Worm (Caenorhabditis elegans) whole organism, mixed stage, embryonic: ENCODE results near the gene K09B11.5.

ENCODE experiments used
- M03D4.4 ChIP-seq: sonication (generic microtip); optimal IDR thresholded peaks from 2 replicates; lab custom pipeline; 2017; ENCODE audit warnings: mild to moderate bottlenecking, missing genetic modification characterization, missing compliant biosample characterization
- bed-3 ChIP-seq: fragments of 200-800 bp; sonication (Bioruptor generic); optimal IDR thresholded peaks from 3 replicates; lab custom pipeline; 2018; ENCODE audit warnings: mild to moderate bottlenecking, missing genetic modification characterization, moderate library complexity, missing compliant biosample characterization
- blmp-1 ChIP-seq: fragments of 150-350 bp; optimal IDR thresholded peaks from 2 replicates; lab custom pipeline; 2014; ENCODE audit warnings: missing biosample characterization, missing genetic modification characterization
- ceh-39 ChIP-seq: fragments of 150-350 bp; optimal IDR thresholded peaks from 2 replicates; lab custom pipeline; 2014; ENCODE audit warnings: missing biosample characterization, missing genetic modification characterization
- ceh-43 ChIP-seq: fragments of 200-800 bp; sonication (Bioruptor generic); optimal IDR thresholded peaks from 2 replicates; lab custom pipeline; 2018; ENCODE audit warnings: mild to moderate bottlenecking, missing genetic modification characterization, moderate library complexity, missing compliant biosample characterization
- ceh-83 ChIP-seq: fragments of 200-800 bp; sonication (Bioruptor generic); optimal IDR thresholded peaks from 2 replicates; lab custom pipeline; 2018; ENCODE audit warnings: mild to moderate bottlenecking, missing genetic modification characterization, missing compliant biosample characterization
- ces-1 ChIP-seq: fragments of 150-350 bp; optimal IDR thresholded peaks from 2 replicates; lab custom pipeline; 2014; ENCODE audit warnings: missing biosample characterization, missing genetic modification reagents, missing genetic modification characterization
- cnd-1 ChIP-seq: fragments of 200-800 bp; sonication (Bioruptor generic); optimal IDR thresholded peaks from 2 replicates; lab custom pipeline; 2018; ENCODE audit warnings: mild to moderate bottlenecking, missing genetic modification characterization, missing compliant biosample characterization
- drap-1 ChIP-seq: fragments of 200-800 bp; sonication (Bioruptor generic); optimal IDR thresholded peaks from 3 replicates; lab custom pipeline; 2018; ENCODE audit warnings: mild to moderate bottlenecking, missing genetic modification characterization, missing compliant biosample characterization
- elt-1 ChIP-seq: sonication (generic microtip); optimal IDR thresholded peaks from 2 replicates; lab custom pipeline; 2017; ENCODE audit warnings: missing genetic modification characterization, mild to moderate bottlenecking, missing compliant biosample characterization, antibody characterized with exemption, moderate library complexity, borderline replicate concordance; ENCODE audit not compliant: insufficient read depth
- elt-3 ChIP-seq: fragments of 150-350 bp; optimal IDR thresholded peaks from 2 replicates; lab custom pipeline; 2014; ENCODE audit warnings: missing biosample characterization, missing genetic modification characterization
- flh-1 ChIP-seq: fragments of 200-800 bp; sonication (Bioruptor generic); optimal IDR thresholded peaks from 2 replicates; lab custom pipeline; 2018; ENCODE audit warnings: mild to moderate bottlenecking, missing genetic modification characterization, moderate library complexity, missing compliant biosample characterization
- ham-2 ChIP-seq: fragments of 200-800 bp; sonication (Bioruptor generic); optimal IDR thresholded peaks from 2 replicates; lab custom pipeline; 2018; ENCODE audit warnings: mild to moderate bottlenecking, missing genetic modification characterization, missing compliant biosample characterization
- hlh-1 ChIP-seq: fragments of 150-350 bp; optimal IDR thresholded peaks from 2 replicates; lab custom pipeline; 2014; ENCODE audit warnings: missing biosample characterization, missing genetic modification reagents, missing genetic modification characterization
- lin-13 ChIP-seq: fragments of 150-350 bp; optimal IDR thresholded peaks from 2 replicates; lab custom pipeline; 2014; ENCODE audit warnings: missing biosample characterization, missing genetic modification characterization
- lin-32 ChIP-seq: fragments of 200-800 bp; sonication (Bioruptor generic); optimal IDR thresholded peaks from 2 replicates; lab custom pipeline; 2018; ENCODE audit warnings: mild to moderate bottlenecking, missing genetic modification characterization, missing compliant biosample characterization
- lsy-2 ChIP-seq: fragments of 150-350 bp; optimal IDR thresholded peaks from 2 replicates; lab custom pipeline; 2014; ENCODE audit warnings: missing biosample characterization, missing genetic modification characterization
- mab-5 ChIP-seq: fragments of 150-350 bp; optimal IDR thresholded peaks from 2 replicates; lab custom pipeline; 2014; ENCODE audit warnings: missing biosample characterization, missing genetic modification characterization
- mep-1 ChIP-seq: fragments of 150-350 bp; optimal IDR thresholded peaks from 2 replicates; lab custom pipeline; 2017; ENCODE audit warnings: missing biosample characterization, missing genetic modification reagents, missing genetic modification characterization, inconsistent platforms
- mls-2 ChIP-seq: sonication (generic microtip); optimal IDR thresholded peaks from 2 replicates; lab custom pipeline; 2016; ENCODE audit warnings: mild to moderate bottlenecking, missing genetic modification characterization, moderate library complexity, missing compliant biosample characterization
- nhr-12 ChIP-seq: fragments of 150-350 bp; optimal IDR thresholded peaks from 2 replicates; lab custom pipeline; 2014; ENCODE audit warnings: missing biosample characterization, missing genetic modification characterization
- nhr-2 ChIP-seq: fragments of 150-350 bp; optimal IDR thresholded peaks from 2 replicates; lab custom pipeline; 2014; ENCODE audit warnings: missing biosample characterization, missing genetic modification characterization
- nhr-237 ChIP-seq: fragments of 150-350 bp; optimal IDR thresholded peaks from 2 replicates; lab custom pipeline; 2014; ENCODE audit warnings: missing biosample characterization, missing genetic modification characterization
- nhr-28 ChIP-seq: fragments of 150-350 bp; optimal IDR thresholded peaks from 2 replicates; lab custom pipeline; 2014; ENCODE audit warnings: missing biosample characterization, missing genetic modification characterization
- nhr-76 ChIP-seq: sonication (generic microtip); optimal IDR thresholded peaks from 2 replicates; lab custom pipeline; 2017; ENCODE audit warnings: missing biosample characterization, missing genetic modification characterization
- pha-4 ChIP-seq: fragments of 150-350 bp; optimal IDR thresholded peaks from 2 replicates; lab custom pipeline; 2018; ENCODE audit warnings: missing biosample characterization, missing genetic modification reagents, missing genetic modification characterization
- sem-2 ChIP-seq: fragments of 200-800 bp; sonication (Bioruptor generic); optimal IDR thresholded peaks from 2 replicates; lab custom pipeline; 2018; ENCODE audit warnings: mild to moderate bottlenecking, missing genetic modification characterization, missing compliant biosample characterization
- snpc-4 ChIP-seq: fragments of 150-350 bp; optimal IDR thresholded peaks from 2 replicates; lab custom pipeline; 2014; ENCODE audit warnings: missing biosample characterization, missing genetic modification characterization
- sptf-1 ChIP-seq: sonication (generic microtip); optimal IDR thresholded peaks from 2 replicates; lab custom pipeline; 2017; ENCODE audit warnings: mild to moderate bottlenecking, missing genetic modification characterization, moderate library complexity, missing compliant biosample characterization
- tbx-8 ChIP-seq: fragments of 200-800 bp; sonication (Bioruptor generic); optimal IDR thresholded peaks from 2 replicates; lab custom pipeline; 2018; ENCODE audit warnings: mild to moderate bottlenecking, missing genetic modification characterization, moderate library complexity, missing compliant biosample characterization
- unc-120 ChIP-seq: sonication (generic microtip); optimal IDR thresholded peaks from 2 replicates; lab custom pipeline; 2017; ENCODE audit warnings: missing genetic modification characterization, missing compliant biosample characterization; ENCODE audit not compliant: poor library complexity, severe bottlenecking
- unc-39 ChIP-seq: fragments of 150-350 bp; optimal IDR thresholded peaks from 2 replicates; lab custom pipeline; 2014; ENCODE audit warnings: missing biosample characterization, missing genetic modification characterization
- unc-62 ChIP-seq: fragments of 150-350 bp; optimal IDR thresholded peaks from 2 replicates; lab custom pipeline; 2014; ENCODE audit warnings: missing biosample characterization, missing genetic modification reagents, missing genetic modification characterization
- zip-8 ChIP-seq: fragments of 150-350 bp; optimal IDR thresholded peaks from 2 replicates; lab custom pipeline; 2014; ENCODE audit warnings: missing biosample characterization, missing genetic modification characterization
- ztf-11 ChIP-seq: fragments of 150-350 bp; optimal IDR thresholded peaks from 2 replicates; lab custom pipeline; 2014; ENCODE audit warnings: missing biosample characterization, missing genetic modification characterization

K09B11.5 gene

ce11 chrIV:13392230-13392629 lies 41.6 kb downstream of the K09B11.5 start:
- TF ChIP-seq sem-2 (GFP tag; lab: Kevin White, UChicago) (no peak), ceh-39 (tag; lab: Kevin White, UChicago) (no peak), lin-13 (tag; lab: Kevin White, UChicago) (no peak), unc-62 (no peak), nhr-12 (tag; lab: Kevin White, UChicago) (no peak), hlh-1 (no peak), lin-32 (GFP tag; lab: Kevin White, UChicago) (no peak), nhr-237 (tag; lab: Kevin White, UChicago) (no peak), cnd-1 (tag; lab: Kevin White, UChicago) (no peak), mep-1 (tag; lab: Kevin White, UChicago) (no peak), sptf-1 (tag; lab: Kevin White, UChicago) (no peak)

- no peak for TF ChIP-seq elt-1
- TF ChIP-seq ceh-39 (tag; lab: Kevin White, UChicago), result no peak
- TF ChIP-seq nhr-28, result no peak
- TF ChIP-seq unc-62, result no peak
- no peak for TF ChIP-seq snpc-4 (tag; lab: Kevin White, UChicago)
- TF ChIP-seq unc-120 (tag; lab: Kevin White, UChicago), result no peak
- TF ChIP-seq lin-32 (GFP tag; lab: Kevin White, UChicago), result no peak
- TF ChIP-seq nhr-2 (tag; lab: Kevin White, UChicago), result no peak
- TF ChIP-seq ceh-43, result no peak
- no peak for TF ChIP-seq bed-3 (GFP tag; lab: Kevin White, UChicago)
- no peak for TF ChIP-seq M03D4.4 (tag; lab: Kevin White, UChicago)
Observed at ce11 chrIV:13390770-13391169, 43.0 kb downstream of the K09B11.5 start.

- no peak for TF ChIP-seq blmp-1 (tag; lab: Kevin White, UChicago)
- no peak for TF ChIP-seq cnd-1 (tag; lab: Kevin White, UChicago)
- TF ChIP-seq bed-3 (GFP tag; lab: Kevin White, UChicago), result no peak
- no peak for TF ChIP-seq lsy-2
- no peak for TF ChIP-seq pha-4
- TF ChIP-seq mls-2, result no peak
- TF ChIP-seq, all 35 proteins: peak for 0
Observed at ce11 chrIV:13389237-13389636, 44.6 kb downstream of the K09B11.5 start.

- no peak for TF ChIP-seq pha-4
- TF ChIP-seq nhr-237 (tag; lab: Kevin White, UChicago), result peak; percentile 3
Observed at ce11 chrIV:13388779-13389178, 45.0 kb downstream of the K09B11.5 start.

- TF ChIP-seq unc-62, result no peak
- no peak for TF ChIP-seq sem-2 (GFP tag; lab: Kevin White, UChicago)
- no peak for TF ChIP-seq ceh-39 (tag; lab: Kevin White, UChicago)
- no peak for TF ChIP-seq unc-120 (tag; lab: Kevin White, UChicago)
- no peak for TF ChIP-seq blmp-1 (tag; lab: Kevin White, UChicago)
- TF ChIP-seq flh-1 (GFP tag; lab: Kevin White, UChicago), result no peak
- no peak for TF ChIP-seq lin-13 (tag; lab: Kevin White, UChicago)
- TF ChIP-seq lin-32 (GFP tag; lab: Kevin White, UChicago), result no peak
- no peak for TF ChIP-seq M03D4.4 (tag; lab: Kevin White, UChicago)
- TF ChIP-seq nhr-2 (tag; lab: Kevin White, UChicago), result no peak
- TF ChIP-seq ham-2, result no peak
- no peak for TF ChIP-seq tbx-8 (GFP tag; lab: Kevin White, UChicago)
- no peak for TF ChIP-seq unc-39
- TF ChIP-seq pha-4, result no peak
- no peak for TF ChIP-seq bed-3 (GFP tag; lab: Kevin White, UChicago)
- TF ChIP-seq elt-1, result no peak
- no peak for TF ChIP-seq ceh-43
Observed at ce11 chrIV:13386903-13387302, 46.9 kb downstream of the K09B11.5 start, which contains the start of gene lsm-3. lsm-3 (plus strand) TSS chrIV:13387203.

- TF ChIP-seq ceh-83 (peak; percentile 69), lin-13 (tag; lab: Kevin White, UChicago) (peak; percentile 63), mab-5 (tag; lab: Kevin White, UChicago) (peak; percentile 2), cnd-1 (tag; lab: Kevin White, UChicago) (peak; percentile 58), sem-2 (GFP tag; lab: Kevin White, UChicago) (no peak), blmp-1 (tag; lab: Kevin White, UChicago) (peak; percentile 57), ces-1 (GFP tag; lab: Kevin White, UChicago) (peak; percentile 92), tbx-8 (GFP tag; lab: Kevin White, UChicago) (no peak), M03D4.4 (tag; lab: Kevin White, UChicago) (peak; percentile 80), nhr-76 (tag; lab: Kevin White, UChicago) (peak; percentile 64), hlh-1 (peak; percentile 78), nhr-237 (tag; lab: Kevin White, UChicago) (peak; percentile 66), elt-1 (no peak), lin-32 (GFP tag; lab: Kevin White, UChicago) (no peak), mls-2 (peak; percentile 76), elt-3 (tag; lab: Kevin White, UChicago) (no peak), nhr-12 (tag; lab: Kevin White, UChicago) (no peak), nhr-28 (peak; percentile 62), flh-1 (GFP tag; lab: Kevin White, UChicago) (peak; percentile 21), unc-62 (peak; percentile 43), nhr-2 (tag; lab: Kevin White, UChicago) (peak; percentile 8), drap-1 (GFP tag; lab: Kevin White, UChicago) (peak; percentile 75), unc-120 (tag; lab: Kevin White, UChicago) (peak; percentile 72), ztf-11 (tag; lab: Kevin White, UChicago) (peak; percentile 72), sptf-1 (tag; lab: Kevin White, UChicago) (peak; percentile 89), ham-2 (peak; percentile 85), lsy-2 (peak; percentile 76), pha-4 (peak; percentile 64), zip-8 (tag; lab: Kevin White, UChicago) (no peak), mep-1 (tag; lab: Kevin White, UChicago) (peak; percentile 89)
Observed at ce11 chrIV:13386043-13386442, 47.8 kb downstream of the K09B11.5 start, which contains the start of the genes Y62E10A.20, Y62E10A.23 and mdt-9. Y62E10A.20 (minus strand) TSS chrIV:13386091. Y62E10A.23 (plus strand) TSS chrIV:13386324. mdt-9 (plus strand) TSS chrIV:13386380.
